Worm (Caenorhabditis elegans): ENCODE measurements around the gene sft-4.

sft-4 gene

DNA sequence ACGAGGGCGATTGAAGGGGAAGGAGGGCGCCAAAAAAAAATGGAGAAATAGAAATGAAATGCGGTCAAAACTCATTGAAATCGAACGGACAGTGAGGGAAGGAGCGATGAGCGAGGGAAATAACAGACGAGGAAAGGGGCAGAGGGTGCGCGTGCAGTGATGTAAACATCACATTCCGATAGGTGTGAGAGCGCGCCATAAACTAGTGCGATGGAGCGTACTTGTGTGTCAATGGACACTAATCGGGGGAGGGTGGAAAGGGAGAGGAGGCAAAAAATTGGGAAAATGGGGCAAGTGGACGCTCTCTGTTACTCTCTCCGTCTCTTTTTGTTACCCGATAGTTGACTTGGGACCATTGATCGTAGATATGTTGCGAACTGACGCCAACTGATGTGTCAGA lies 16.6 kb downstream of the sft-4 start (continued):
- TF ChIP-seq nhr-41 (GFP tag; IDR thresholded peaks at IDR 0.05) (no peak), mes-2 (tag; optimal IDR thresholded peaks at IDR 0.05; ENCODE audit: poor library complexity, severe bottlenecking) (peak; percentile 67), cey-2 (tag; optimal IDR thresholded peaks at IDR 0.05; ENCODE audit: borderline replicate concordance, insufficient read depth) (no peak), unc-62 (GFP tag; optimal IDR thresholded peaks at IDR 0.05 in 1 of 2) (peak in 1 of 2 experiments; percentile 28), unc-62 (tag; optimal IDR thresholded peaks at IDR 0.05) (no peak), rbr-2 (tag; optimal IDR thresholded peaks at IDR 0.05) (peak; percentile 50), duxl-1 (tag; optimal IDR thresholded peaks at IDR 0.05; ENCODE audit: poor library complexity) (no peak), hmg-1.1 (GFP tag; IDR thresholded peaks at IDR 0.05) (peak; percentile 58; the same call in 1 of the 2 replicates), php-3 (GFP tag; IDR thresholded peaks at IDR 0.05) (0 out of 2 replicates have a peak, but pooled peaks have one; percentile 49), Y75B8A.6 (GFP tag; IDR thresholded peaks at IDR 0.05) (no peak), daf-12 (tag; optimal IDR thresholded peaks at IDR 0.05) (no peak), lim-7 (GFP tag; IDR thresholded peaks at IDR 0.05) (no peak), F49E8.2 (tag; optimal IDR thresholded peaks at IDR 0.05; ENCODE audit: borderline replicate concordance) (no peak), sdz-12 (GFP tag; optimal IDR thresholded peaks at IDR 0.05) (no peak), lin-38 (GFP tag; IDR thresholded peaks at IDR 0.05) (peak; percentile 57; the same call in 1 of the 2 replicates), snpc-4 (tag; optimal IDR thresholded peaks at IDR 0.05) (no peak), hlh-30 (tag; optimal IDR thresholded peaks at IDR 0.05; ENCODE audit: insufficient read depth) (peak; percentile 82), snpc-1.2 (GFP tag; IDR thresholded peaks at IDR 0.05) (no peak), dmd-8 (GFP tag; IDR thresholded peaks at IDR 0.05) (no peak), T26A8.4 (GFP tag; IDR thresholded peaks at IDR 0.05) (0 out of 2 replicates have a peak, but pooled peaks have one; percentile 36), dmd-9 (GFP tag; IDR thresholded peaks at IDR 0.05) (no peak), attf-4 (tag; optimal IDR thresholded peaks at IDR 0.05) (no peak), nhr-237 (tag; optimal IDR thresholded peaks at IDR 0.05) (no peak), lin-13 (GFP tag; optimal IDR thresholded peaks at IDR 0.05) (no peak), lir-3 (tag; optimal IDR thresholded peaks at IDR 0.05) (no peak), ceh-32 (tag; optimal IDR thresholded peaks at IDR 0.05; ENCODE audit: poor library complexity) (no peak), zip-11 (GFP tag; IDR thresholded peaks at IDR 0.05) (no peak), nhr-76 (tag; optimal IDR thresholded peaks at IDR 0.05) (no peak), mxl-2 (GFP tag; conservative IDR thresholded peaks at IDR 0.05) (no peak), F26F4.8 (GFP tag; conservative IDR thresholded peaks at IDR 0.05) (no peak), zfp-3 (GFP tag; conservative IDR thresholded peaks at IDR 0.05) (no peak), aly-2 (tag; optimal IDR thresholded peaks at IDR 0.05) (no peak), Y48G9A.11 (GFP tag; IDR thresholded peaks at IDR 0.05) (no peak), F44E2.7 (GFP tag; IDR thresholded peaks at IDR 0.05) (no peak), tra-1 (GFP tag; IDR thresholded peaks at IDR 0.05) (no peak; the same call in 1 of the 2 replicates), mxl-3 (GFP tag; optimal IDR thresholded peaks at IDR 0.05) (no peak), fkh-10 (GFP tag; optimal IDR thresholded peaks at IDR 0.05) (no peak), ceh-82 (tag; optimal IDR thresholded peaks at IDR 0.05) (no peak), lin-15B (tag; optimal IDR thresholded peaks at IDR 0.05) (no peak), ces-1 (GFP tag; optimal IDR thresholded peaks at IDR 0.05) (no peak), egl-43 (GFP tag; IDR thresholded peaks at IDR 0.05) (peak; percentile 76; the same call in 1 of the 2 replicates), fos-1 (tag; optimal IDR thresholded peaks at IDR 0.05) (no peak), lin-39 (tag; optimal IDR thresholded peaks at IDR 0.05) (no peak), ceh-44 (GFP tag; IDR thresholded peaks at IDR 0.05) (no peak), daf-16 (GFP tag; optimal IDR thresholded peaks at IDR 0.05) (peak in 1 of 2 experiments; percentile 56), daf-16 (tag; optimal IDR thresholded peaks at IDR 0.05) (peak; percentile 86), nhr-102 (tag; optimal IDR thresholded peaks at IDR 0.05) (no peak), Y105C5A.15 (GFP tag; IDR thresholded peaks at IDR 0.05) (no peak), R02D3.7 (tag; optimal IDR thresholded peaks at IDR 0.05) (no peak), lin-29 (GFP tag; IDR thresholded peaks at IDR 0.05) (no peak), unc-39 (tag; optimal IDR thresholded peaks at IDR 0.05) (no peak), lsy-2 (tag; optimal IDR thresholded peaks at IDR 0.05) (peak in 1 of 2 experiments; percentile 35)
